Worm (Caenorhabditis elegans) whole organism, mixed stage, embryonic: ENCODE measurements around the gene C08E8.5.

Experiments used
- unc-62 ChIP-seq: fragments of 150-350 bp; optimal IDR thresholded peaks from 2 replicates; lab custom pipeline; 2014; ENCODE audit warnings: missing biosample characterization, missing genetic modification reagents, missing genetic modification characterization
- ztf-11 ChIP-seq: fragments of 150-350 bp; optimal IDR thresholded peaks from 2 replicates; lab custom pipeline; 2014; ENCODE audit warnings: missing biosample characterization, missing genetic modification characterization

ce11 chrV:18368322-18368721, 8.5 kb upstream of the C08E8.5 start, which contains the start of gene C08E8.6:
- TF ChIP-seq unc-62 (no peak), ztf-11 (no peak)
